Worm (Caenorhabditis elegans) whole organism, young adult: Measurements from ENCODE around the gene hap-1.

Experiments
- B0035.1 ChIP-seq: sonication (generic microtip); optimal IDR thresholded peaks from 2 replicates; lab custom pipeline; 2016; ENCODE audit warnings: missing genetic modification characterization, mild to moderate bottlenecking, missing compliant biosample characterization, missing genotype, missing genetic modification reagents
- B0336.3 ChIP-seq: fragments of 200-800 bp; sonication (Bioruptor generic); IDR thresholded peaks from 2 replicates; pipeline ENCODE4 v1.3.6; 2022; ENCODE audit warnings: missing genetic modification characterization, missing compliant biosample characterization
- F37B4.10 ChIP-seq: fragments of 200-800 bp; sonication (Bioruptor generic); IDR thresholded peaks from 2 replicates; pipeline ENCODE4 v1.3.6; 2022; ENCODE audit warnings: missing genetic modification characterization, missing compliant biosample characterization
- F57C9.4 ChIP-seq: sonication (generic microtip); optimal IDR thresholded peaks from 2 replicates; lab custom pipeline; 2017; ENCODE audit warnings: mild to moderate bottlenecking, missing genetic modification characterization, missing compliant biosample characterization
- K11D2.4 ChIP-seq: fragments of 200-800 bp; sonication (Bioruptor generic); IDR thresholded peaks from 2 replicates; pipeline ENCODE4 v1.3.6; 2022; ENCODE audit warnings: missing genetic modification reagents, missing genetic modification characterization, missing compliant biosample characterization
- K12H6.12 ChIP-seq: fragments of 200-800 bp; sonication (Bioruptor generic); optimal IDR thresholded peaks from 2 replicates; lab custom pipeline; 2018; ENCODE audit warnings: mild to moderate bottlenecking, missing genetic modification characterization, missing compliant biosample characterization
- akir-1 ChIP-seq: fragments of 200-800 bp; sonication (Bioruptor generic); optimal IDR thresholded peaks from 2 replicates; lab custom pipeline; 2018; ENCODE audit warnings: mild to moderate bottlenecking, missing genetic modification characterization, moderate library complexity, missing compliant biosample characterization
- attf-5 ChIP-seq: fragments of 200-800 bp; sonication (Bioruptor generic); optimal IDR thresholded peaks from 2 replicates; lab custom pipeline; 2018; ENCODE audit warnings: mild to moderate bottlenecking, missing genetic modification characterization, missing compliant biosample characterization
- bed-2 ChIP-seq: fragments of 200-800 bp; sonication (Bioruptor generic); IDR thresholded peaks from 2 replicates; pipeline ENCODE4 v1.3.6; 2022; ENCODE audit warnings: missing genetic modification reagents, missing genetic modification characterization, missing compliant biosample characterization
- ceh-27 ChIP-seq: fragments of 200-800 bp; sonication (Bioruptor generic); optimal IDR thresholded peaks from 2 replicates; lab custom pipeline; 2018; ENCODE audit warnings: mild to moderate bottlenecking, missing genetic modification characterization, moderate library complexity, missing compliant biosample characterization
- ceh-40 ChIP-seq: fragments of 200-800 bp; sonication (Bioruptor generic); IDR thresholded peaks from 2 replicates; pipeline ENCODE4 v1.3.6; 2022; ENCODE audit warnings: missing genetic modification characterization, missing compliant biosample characterization
- dox-1 ChIP-seq: fragments of 200-800 bp; sonication (Bioruptor generic); IDR thresholded peaks from 2 replicates; pipeline ENCODE4 v1.3.6; 2022; ENCODE audit warnings: missing genetic modification reagents, missing genetic modification characterization, missing compliant biosample characterization
- dpl-1 ChIP-seq: fragments of 150-350 bp; optimal IDR thresholded peaks from 2 replicates; lab custom pipeline; 2014; ENCODE audit warnings: missing biosample characterization, missing genetic modification reagents, missing genetic modification characterization
- egl-44 ChIP-seq: fragments of 200-800 bp; sonication (Bioruptor generic); IDR thresholded peaks from 2 replicates; pipeline ENCODE4 v1.3.6; 2022; ENCODE audit warnings: missing genetic modification reagents, missing genetic modification characterization, missing compliant biosample characterization
- ets-4 ChIP-seq: fragments of 200-800 bp; sonication (Bioruptor generic); optimal IDR thresholded peaks from 2 replicates; lab custom pipeline; 2018; ENCODE audit warnings: mild to moderate bottlenecking, missing genetic modification characterization, missing compliant biosample characterization
- fkh-3 ChIP-seq: sonication (generic microtip); optimal IDR thresholded peaks from 2 replicates; lab custom pipeline; 2016; ENCODE audit warnings: mild to moderate bottlenecking, missing genetic modification characterization, missing compliant biosample characterization
- gei-17 ChIP-seq: fragments of 200-800 bp; sonication (Bioruptor generic); optimal IDR thresholded peaks from 2 replicates; lab custom pipeline; 2018; ENCODE audit warnings: mild to moderate bottlenecking, missing genetic modification characterization, missing compliant biosample characterization
- hlh-12 ChIP-seq: sonication (generic microtip); optimal IDR thresholded peaks from 2 replicates; lab custom pipeline; 2016; ENCODE audit warnings: missing genetic modification characterization, missing compliant biosample characterization
- hlh-26 ChIP-seq: fragments of 200-800 bp; sonication (Bioruptor generic); conservative IDR thresholded peaks from 2 replicates; pipeline ENCODE4 v1.3.6; 2022; ENCODE audit warnings: missing genetic modification reagents, missing genetic modification characterization, missing compliant biosample characterization
- hmg-1.2 ChIP-seq: fragments of 200-800 bp; sonication (Bioruptor generic); IDR thresholded peaks from 2 replicates; pipeline ENCODE4 v1.3.6; 2022; ENCODE audit warnings: missing genetic modification reagents, missing genetic modification characterization, missing compliant biosample characterization
- hrde-1 ChIP-seq: sonication (generic microtip); optimal IDR thresholded peaks from 2 replicates; lab custom pipeline; 2016; ENCODE audit warnings: missing genetic modification characterization, mild to moderate bottlenecking, missing compliant biosample characterization, moderate library complexity, missing genotype, missing genetic modification reagents, borderline replicate concordance
- lin-26 ChIP-seq: fragments of 200-800 bp; sonication (Bioruptor generic); IDR thresholded peaks from 2 replicates; pipeline ENCODE4 v1.3.6; 2022; ENCODE audit warnings: missing genetic modification reagents, missing genetic modification characterization, missing compliant biosample characterization
- lin-40 ChIP-seq: sonication (generic microtip); optimal IDR thresholded peaks from 2 replicates; lab custom pipeline; 2016; ENCODE audit warnings: missing genetic modification characterization, mild to moderate bottlenecking, missing compliant biosample characterization, missing genotype, missing genetic modification reagents
- mcd-1 ChIP-seq: fragments of 200-800 bp; sonication (Bioruptor generic); IDR thresholded peaks from 2 replicates; pipeline ENCODE4 v1.3.6; 2022; ENCODE audit warnings: missing genetic modification reagents, missing genetic modification characterization, missing compliant biosample characterization
- mes-4 ChIP-seq: sonication (generic microtip); optimal IDR thresholded peaks from 2 replicates; lab custom pipeline; 2016; ENCODE audit warnings: missing genotype, missing genetic modification characterization, missing compliant biosample characterization
- nfyb-1 ChIP-seq: fragments of 200-800 bp; sonication (Bioruptor generic); IDR thresholded peaks from 2 replicates; pipeline ENCODE4 v1.3.6; 2022; ENCODE audit warnings: missing genetic modification reagents, missing genetic modification characterization, missing compliant biosample characterization
- nhr-179 ChIP-seq: sonication (generic microtip); optimal IDR thresholded peaks from 2 replicates; lab custom pipeline; 2016; ENCODE audit warnings: mild to moderate bottlenecking, missing genetic modification characterization, missing compliant biosample characterization
- nhr-80 ChIP-seq: sonication (generic microtip); optimal IDR thresholded peaks from 2 replicates; lab custom pipeline; 2016; ENCODE audit warnings: missing genetic modification characterization, missing compliant biosample characterization
- pha-4 ChIP-seq: fragments of 150-350 bp; sonication (generic microtip); optimal IDR thresholded peaks from 2 replicates; lab custom pipeline; 2014; ENCODE audit warnings: missing biosample characterization, missing genetic modification reagents, missing genetic modification characterization
- snpc-1.1 ChIP-seq: sonication (generic microtip); optimal IDR thresholded peaks from 2 replicates; lab custom pipeline; 2017; ENCODE audit warnings: missing genetic modification characterization, mild to moderate bottlenecking, missing compliant biosample characterization, antibody characterized with exemption, moderate library complexity, missing genotype, missing genetic modification reagents; ENCODE audit not compliant: insufficient read depth
- somi-1 ChIP-seq: fragments of 200-800 bp; sonication (Bioruptor generic); optimal IDR thresholded peaks from 2 replicates; lab custom pipeline; 2018; ENCODE audit warnings: mild to moderate bottlenecking, missing genetic modification characterization, missing compliant biosample characterization
- unc-130 ChIP-seq: sonication (generic microtip); optimal IDR thresholded peaks from 2 replicates; lab custom pipeline; 2016; ENCODE audit warnings: missing genetic modification reagents, missing genetic modification characterization, missing compliant biosample characterization
- ztf-22 ChIP-seq: fragments of 200-800 bp; sonication (Bioruptor generic); optimal IDR thresholded peaks from 2 replicates; lab custom pipeline; 2018; ENCODE audit warnings: mild to moderate bottlenecking, missing genetic modification characterization, moderate library complexity, missing compliant biosample characterization
- ztf-26 ChIP-seq: sonication (generic microtip); optimal IDR thresholded peaks from 2 replicates; lab custom pipeline; 2017; ENCODE audit warnings: missing genetic modification characterization, missing compliant biosample characterization
- ztf-3 ChIP-seq: fragments of 200-800 bp; sonication (Bioruptor generic); optimal IDR thresholded peaks from 2 replicates; lab custom pipeline; 2018; ENCODE audit warnings: mild to moderate bottlenecking, missing genetic modification characterization, missing compliant biosample characterization

Gene hap-1

ce11 chrIII:5285484-5285883 lies 21.7 kb downstream of the hap-1 start (continued):
- TF ChIP-seq akir-1 (GFP tag; lab: Kevin White, UChicago) (no peak), unc-130 (GFP tag; lab: Kevin White, UChicago) (no peak), mes-4 (no peak), K12H6.12 (tag; lab: Kevin White, UChicago) (no peak), ceh-27 (no peak), gei-17 (GFP tag; lab: Kevin White, UChicago) (no peak), ceh-40 (GFP tag; lab: Robert Waterston, UW) (no peak), dpl-1 (GFP tag; lab: Kevin White, UChicago) (no peak), dox-1 (GFP tag; lab: Robert Waterston, UW) (0 out of 2 replicates have a peak, but pooled peaks have one; percentile 8), F37B4.10 (0 out of 2 replicates have a peak, but pooled peaks have one; percentile 81)

ce11 chrIII:5286205-5286604 lies 22.5 kb downstream of the hap-1 start, which contains the start of gene ZC395.11:
ZC395.11 (minus strand) TSS chrIII:5286305.
- TF ChIP-seq K11D2.4 (GFP tag; lab: Robert Waterston, UW) (no peak), ztf-22 (GFP tag; lab: Kevin White, UChicago) (no peak), unc-130 (GFP tag; lab: Kevin White, UChicago) (no peak), F57C9.4 (no peak), pha-4 (no peak)

ce11 chrIII:5287877-5288276 lies 24.1 kb downstream of the hap-1 start, which contains the start of gene T15B12.1:
T15B12.1 (plus strand) TSS chrIII:5288177.
- TF ChIP-seq fkh-3 (no peak), mcd-1 (GFP tag; lab: Robert Waterston, UW) (no peak), ztf-3 (no peak), ztf-26 (no peak), B0035.1 (tag; lab: Kevin White, UChicago) (no peak), nfyb-1 (GFP tag; lab: Robert Waterston, UW) (no peak), nhr-179 (tag; lab: Kevin White, UChicago) (no peak), lin-40 (tag; lab: Kevin White, UChicago) (no peak), attf-5 (no peak), snpc-1.1 (tag; lab: Kevin White, UChicago) (no peak), egl-44 (GFP tag; lab: Robert Waterston, UW) (no peak), ets-4 (GFP tag; lab: Kevin White, UChicago) (no peak), somi-1 (GFP tag; lab: Kevin White, UChicago) (no peak), hlh-12 (tag; lab: Kevin White, UChicago) (no peak), hlh-26 (GFP tag; lab: Robert Waterston, UW) (no peak), hrde-1 (tag; lab: Kevin White, UChicago) (no peak)

- TF ChIP-seq lin-26: no peak
- TF ChIP-seq B0336.3 (GFP tag; lab: Robert Waterston, UW): no peak
- TF ChIP-seq, all 124 proteins: peak for 0
Observed at ce11 chrIII:5290230-5290629, 26.5 kb downstream of the hap-1 start.

- TF ChIP-seq bed-2: no peak
- peak; percentile 22; the same call in 1 of the 2 replicates for TF ChIP-seq hmg-1.2 (GFP tag; lab: Robert Waterston, UW)
- peak; percentile 76 for TF ChIP-seq nhr-80 (tag; lab: Kevin White, UChicago)
Observed at ce11 chrIII:5291281-5291680, 27.5 kb downstream of the hap-1 start.
